Worm (Caenorhabditis elegans): ENCODE results near the gene rbm-25.

rbm-25 gene

ce11 chrV:12497725-12498263, at the start of gene rbm-25, which contains the start of gene W04D2.4:
Gene rbm-25, plus strand, starts transcription at chrV:12498213.
Gene W04D2.4, minus strand, starts transcription at chrV:12497755.
- TF ChIP-seq unc-62 (GFP tag; optimal IDR thresholded peaks at IDR 0.05) = no peak

- TF ChIP-seq unc-62 (GFP tag; optimal IDR thresholded peaks at IDR 0.05) = no peak
Measured at ce11 chrV:12449902-12450301, 48.1 kb upstream of the rbm-25 start, which contains the start of gene C54D10.10. Gene C54D10.10, minus strand, starts transcription at chrV:12450002.

ce11 chrV:12450441-12450840, 47.6 kb upstream of the rbm-25 start, which contains the start of gene F28C1.1:
Gene F28C1.1, plus strand, starts transcription at chrV:12450805.
- TF ChIP-seq unc-62 (GFP tag; optimal IDR thresholded peaks at IDR 0.05) = no peak

- no peak for TF ChIP-seq unc-62 (GFP tag; optimal IDR thresholded peaks at IDR 0.05)
Measured at ce11 chrV:12455695-12456094, 42.3 kb upstream of the rbm-25 start.

- TF ChIP-seq unc-62 (GFP tag; optimal IDR thresholded peaks at IDR 0.05) = no peak
Measured at ce11 chrV:12460583-12460982, 37.4 kb upstream of the rbm-25 start.

ce11 chrV:12462908-12463307, 35.1 kb upstream of the rbm-25 start, which contains the start of gene egl-10:
Gene egl-10, minus strand, starts transcription at chrV:12463008.
- TF ChIP-seq unc-62 (GFP tag; optimal IDR thresholded peaks at IDR 0.05) = no peak

- no peak for TF ChIP-seq unc-62 (GFP tag; optimal IDR thresholded peaks at IDR 0.05)
Measured at ce11 chrV:12465399-12465798, 32.6 kb upstream of the rbm-25 start.

- TF ChIP-seq unc-62 (GFP tag; optimal IDR thresholded peaks at IDR 0.05) = no peak
Measured at ce11 chrV:12466653-12467052, 31.4 kb upstream of the rbm-25 start.

ce11 chrV:12467755-12468154, 30.3 kb upstream of the rbm-25 start:
- no peak for TF ChIP-seq unc-62 (GFP tag; optimal IDR thresholded peaks at IDR 0.05)

ce11 chrV:12468363-12468762, 29.6 kb upstream of the rbm-25 start, which contains the start of gene F28C1.3:
Gene F28C1.3, plus strand, starts transcription at chrV:12468663.
- TF ChIP-seq unc-62 (GFP tag; optimal IDR thresholded peaks at IDR 0.05) = no peak

ce11 chrV:12470324-12470723, 27.7 kb upstream of the rbm-25 start:
- TF ChIP-seq unc-62 (GFP tag; optimal IDR thresholded peaks at IDR 0.05) = no peak

ce11 chrV:12475360-12475759, 22.7 kb upstream of the rbm-25 start:
- TF ChIP-seq unc-62 (GFP tag; optimal IDR thresholded peaks at IDR 0.05) = no peak

- no peak for TF ChIP-seq unc-62 (GFP tag; optimal IDR thresholded peaks at IDR 0.05)
Measured at ce11 chrV:12477139-12477538, 20.9 kb upstream of the rbm-25 start.

ce11 chrV:12478111-12478510, 19.9 kb upstream of the rbm-25 start, which contains the start of gene atn-1:
Gene atn-1, plus strand, starts transcription at chrV:12478411.
- TF ChIP-seq unc-62 (GFP tag; optimal IDR thresholded peaks at IDR 0.05) = no peak

ce11 chrV:12478990-12479389, 19.0 kb upstream of the rbm-25 start:
- no peak for TF ChIP-seq unc-62 (GFP tag; optimal IDR thresholded peaks at IDR 0.05)

ce11 chrV:12484585-12484984, 13.4 kb upstream of the rbm-25 start, which contains the start of gene srt-39:
Gene srt-39, plus strand, starts transcription at chrV:12484885.
- TF ChIP-seq unc-62 (GFP tag; optimal IDR thresholded peaks at IDR 0.05) = no peak

- no peak for TF ChIP-seq unc-62 (GFP tag; optimal IDR thresholded peaks at IDR 0.05)
Measured at ce11 chrV:12486934-12487333, 11.1 kb upstream of the rbm-25 start, which contains the start of gene inx-11. Gene inx-11, plus strand, starts transcription at chrV:12487234.

ce11 chrV:12488002-12488401, 10.0 kb upstream of the rbm-25 start:
- TF ChIP-seq unc-62 (GFP tag; optimal IDR thresholded peaks at IDR 0.05) = no peak
